Worm (Caenorhabditis elegans) whole organism, L1 larva: ENCODE data around the gene clec-251.

Experiments used
- elt-3 ChIP-seq, 6 experiments: fragments of 150-350 bp in 1 of 6; sonication (generic microtip); optimal IDR thresholded peaks; 2 replicates each; lab custom pipeline; 2017 to 2018; ENCODE audit warnings: missing biosample characterization in 6 of 6, missing genetic modification characterization in 6 of 6, inconsistent platforms in 1 of 6
- lin-15B ChIP-seq: fragments of 150-350 bp; sonication (generic microtip); optimal IDR thresholded peaks from 3 replicates; lab custom pipeline; 2014; ENCODE audit warnings: missing biosample characterization, missing genetic modification characterization

ce11 chrV:18711362-18711761 is 35.4 kb downstream of the clec-251 start:
- TF ChIP-seq elt-3 (tag; optimal IDR thresholded peaks at IDR 0.05; lab: Kevin White, UChicago) (no peak), lin-15B (no peak)
